Worm (Caenorhabditis elegans) whole organism, mixed stage, embryonic: Measurements from ENCODE around the gene kxd-1.

Experiments
- M03D4.4 ChIP-seq: sonication (generic microtip); optimal IDR thresholded peaks from 2 replicates; lab custom pipeline; 2017; ENCODE audit warnings: mild to moderate bottlenecking, missing genetic modification characterization, missing compliant biosample characterization
- bed-3 ChIP-seq: fragments of 200-800 bp; sonication (Bioruptor generic); optimal IDR thresholded peaks from 3 replicates; lab custom pipeline; 2018; ENCODE audit warnings: mild to moderate bottlenecking, missing genetic modification characterization, moderate library complexity, missing compliant biosample characterization
- blmp-1 ChIP-seq: fragments of 150-350 bp; optimal IDR thresholded peaks from 2 replicates; lab custom pipeline; 2014; ENCODE audit warnings: missing biosample characterization, missing genetic modification characterization
- ceh-39 ChIP-seq: fragments of 150-350 bp; optimal IDR thresholded peaks from 2 replicates; lab custom pipeline; 2014; ENCODE audit warnings: missing biosample characterization, missing genetic modification characterization
- ceh-43 ChIP-seq: fragments of 200-800 bp; sonication (Bioruptor generic); optimal IDR thresholded peaks from 2 replicates; lab custom pipeline; 2018; ENCODE audit warnings: mild to moderate bottlenecking, missing genetic modification characterization, moderate library complexity, missing compliant biosample characterization
- ceh-83 ChIP-seq: fragments of 200-800 bp; sonication (Bioruptor generic); optimal IDR thresholded peaks from 2 replicates; lab custom pipeline; 2018; ENCODE audit warnings: mild to moderate bottlenecking, missing genetic modification characterization, missing compliant biosample characterization
- ces-1 ChIP-seq: fragments of 150-350 bp; optimal IDR thresholded peaks from 2 replicates; lab custom pipeline; 2014; ENCODE audit warnings: missing biosample characterization, missing genetic modification reagents, missing genetic modification characterization
- cnd-1 ChIP-seq: fragments of 200-800 bp; sonication (Bioruptor generic); optimal IDR thresholded peaks from 2 replicates; lab custom pipeline; 2018; ENCODE audit warnings: mild to moderate bottlenecking, missing genetic modification characterization, missing compliant biosample characterization
- drap-1 ChIP-seq: fragments of 200-800 bp; sonication (Bioruptor generic); optimal IDR thresholded peaks from 3 replicates; lab custom pipeline; 2018; ENCODE audit warnings: mild to moderate bottlenecking, missing genetic modification characterization, missing compliant biosample characterization
- elt-1 ChIP-seq: sonication (generic microtip); optimal IDR thresholded peaks from 2 replicates; lab custom pipeline; 2017; ENCODE audit warnings: missing genetic modification characterization, mild to moderate bottlenecking, missing compliant biosample characterization, antibody characterized with exemption, moderate library complexity, borderline replicate concordance; ENCODE audit not compliant: insufficient read depth
- elt-3 ChIP-seq: fragments of 150-350 bp; optimal IDR thresholded peaks from 2 replicates; lab custom pipeline; 2014; ENCODE audit warnings: missing biosample characterization, missing genetic modification characterization
- flh-1 ChIP-seq: fragments of 200-800 bp; sonication (Bioruptor generic); optimal IDR thresholded peaks from 2 replicates; lab custom pipeline; 2018; ENCODE audit warnings: mild to moderate bottlenecking, missing genetic modification characterization, moderate library complexity, missing compliant biosample characterization
- ham-2 ChIP-seq: fragments of 200-800 bp; sonication (Bioruptor generic); optimal IDR thresholded peaks from 2 replicates; lab custom pipeline; 2018; ENCODE audit warnings: mild to moderate bottlenecking, missing genetic modification characterization, missing compliant biosample characterization
- hlh-1 ChIP-seq: fragments of 150-350 bp; optimal IDR thresholded peaks from 2 replicates; lab custom pipeline; 2014; ENCODE audit warnings: missing biosample characterization, missing genetic modification reagents, missing genetic modification characterization
- lin-13 ChIP-seq: fragments of 150-350 bp; optimal IDR thresholded peaks from 2 replicates; lab custom pipeline; 2014; ENCODE audit warnings: missing biosample characterization, missing genetic modification characterization
- lin-32 ChIP-seq: fragments of 200-800 bp; sonication (Bioruptor generic); optimal IDR thresholded peaks from 2 replicates; lab custom pipeline; 2018; ENCODE audit warnings: mild to moderate bottlenecking, missing genetic modification characterization, missing compliant biosample characterization
- lsy-2 ChIP-seq: fragments of 150-350 bp; optimal IDR thresholded peaks from 2 replicates; lab custom pipeline; 2014; ENCODE audit warnings: missing biosample characterization, missing genetic modification characterization
- mab-5 ChIP-seq: fragments of 150-350 bp; optimal IDR thresholded peaks from 2 replicates; lab custom pipeline; 2014; ENCODE audit warnings: missing biosample characterization, missing genetic modification characterization
- mep-1 ChIP-seq: fragments of 150-350 bp; optimal IDR thresholded peaks from 2 replicates; lab custom pipeline; 2017; ENCODE audit warnings: missing biosample characterization, missing genetic modification reagents, missing genetic modification characterization, inconsistent platforms
- mls-2 ChIP-seq: sonication (generic microtip); optimal IDR thresholded peaks from 2 replicates; lab custom pipeline; 2016; ENCODE audit warnings: mild to moderate bottlenecking, missing genetic modification characterization, moderate library complexity, missing compliant biosample characterization
- nhr-12 ChIP-seq: fragments of 150-350 bp; optimal IDR thresholded peaks from 2 replicates; lab custom pipeline; 2014; ENCODE audit warnings: missing biosample characterization, missing genetic modification characterization
- nhr-2 ChIP-seq: fragments of 150-350 bp; optimal IDR thresholded peaks from 2 replicates; lab custom pipeline; 2014; ENCODE audit warnings: missing biosample characterization, missing genetic modification characterization
- nhr-237 ChIP-seq: fragments of 150-350 bp; optimal IDR thresholded peaks from 2 replicates; lab custom pipeline; 2014; ENCODE audit warnings: missing biosample characterization, missing genetic modification characterization
- nhr-28 ChIP-seq: fragments of 150-350 bp; optimal IDR thresholded peaks from 2 replicates; lab custom pipeline; 2014; ENCODE audit warnings: missing biosample characterization, missing genetic modification characterization
- nhr-76 ChIP-seq: sonication (generic microtip); optimal IDR thresholded peaks from 2 replicates; lab custom pipeline; 2017; ENCODE audit warnings: missing biosample characterization, missing genetic modification characterization
- pha-4 ChIP-seq: fragments of 150-350 bp; optimal IDR thresholded peaks from 2 replicates; lab custom pipeline; 2018; ENCODE audit warnings: missing biosample characterization, missing genetic modification reagents, missing genetic modification characterization
- sem-2 ChIP-seq: fragments of 200-800 bp; sonication (Bioruptor generic); optimal IDR thresholded peaks from 2 replicates; lab custom pipeline; 2018; ENCODE audit warnings: mild to moderate bottlenecking, missing genetic modification characterization, missing compliant biosample characterization
- snpc-4 ChIP-seq: fragments of 150-350 bp; optimal IDR thresholded peaks from 2 replicates; lab custom pipeline; 2014; ENCODE audit warnings: missing biosample characterization, missing genetic modification characterization
- sptf-1 ChIP-seq: sonication (generic microtip); optimal IDR thresholded peaks from 2 replicates; lab custom pipeline; 2017; ENCODE audit warnings: mild to moderate bottlenecking, missing genetic modification characterization, moderate library complexity, missing compliant biosample characterization
- tbx-8 ChIP-seq: fragments of 200-800 bp; sonication (Bioruptor generic); optimal IDR thresholded peaks from 2 replicates; lab custom pipeline; 2018; ENCODE audit warnings: mild to moderate bottlenecking, missing genetic modification characterization, moderate library complexity, missing compliant biosample characterization
- unc-120 ChIP-seq: sonication (generic microtip); optimal IDR thresholded peaks from 2 replicates; lab custom pipeline; 2017; ENCODE audit warnings: missing genetic modification characterization, missing compliant biosample characterization; ENCODE audit not compliant: poor library complexity, severe bottlenecking
- unc-39 ChIP-seq: fragments of 150-350 bp; optimal IDR thresholded peaks from 2 replicates; lab custom pipeline; 2014; ENCODE audit warnings: missing biosample characterization, missing genetic modification characterization
- unc-62 ChIP-seq: fragments of 150-350 bp; optimal IDR thresholded peaks from 2 replicates; lab custom pipeline; 2014; ENCODE audit warnings: missing biosample characterization, missing genetic modification reagents, missing genetic modification characterization
- zip-8 ChIP-seq: fragments of 150-350 bp; optimal IDR thresholded peaks from 2 replicates; lab custom pipeline; 2014; ENCODE audit warnings: missing biosample characterization, missing genetic modification characterization
- ztf-11 ChIP-seq: fragments of 150-350 bp; optimal IDR thresholded peaks from 2 replicates; lab custom pipeline; 2014; ENCODE audit warnings: missing biosample characterization, missing genetic modification characterization

kxd-1 gene

DNA sequence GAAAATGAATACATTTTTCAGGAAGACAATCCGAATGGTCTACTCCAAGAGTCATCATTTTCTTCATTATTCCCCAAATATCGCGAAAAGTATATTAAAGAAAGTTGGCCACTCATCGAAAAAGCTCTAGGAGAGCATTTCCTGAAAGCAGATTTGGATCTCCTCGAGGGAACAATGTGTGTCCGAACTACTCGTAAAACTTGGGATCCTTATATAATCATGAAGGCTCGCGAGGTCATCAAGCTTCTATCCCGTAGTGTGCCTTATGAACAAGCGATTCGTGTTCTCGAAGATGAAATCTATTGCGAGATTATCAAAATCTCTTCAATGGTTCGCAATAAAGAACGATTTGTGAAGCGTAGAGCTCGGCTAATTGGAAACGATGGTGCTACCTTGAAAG, 10.3 kb downstream of the kxd-1 start:
- TF ChIP-seq lin-13 (no peak), nhr-76 (tag; lab: Kevin White, UChicago) (no peak), mep-1 (tag; lab: Kevin White, UChicago) (no peak), unc-120 (tag; lab: Kevin White, UChicago) (no peak), ham-2 (no peak), lsy-2 (tag; lab: Kevin White, UChicago) (no peak), M03D4.4 (tag; lab: Kevin White, UChicago) (no peak)

DNA sequence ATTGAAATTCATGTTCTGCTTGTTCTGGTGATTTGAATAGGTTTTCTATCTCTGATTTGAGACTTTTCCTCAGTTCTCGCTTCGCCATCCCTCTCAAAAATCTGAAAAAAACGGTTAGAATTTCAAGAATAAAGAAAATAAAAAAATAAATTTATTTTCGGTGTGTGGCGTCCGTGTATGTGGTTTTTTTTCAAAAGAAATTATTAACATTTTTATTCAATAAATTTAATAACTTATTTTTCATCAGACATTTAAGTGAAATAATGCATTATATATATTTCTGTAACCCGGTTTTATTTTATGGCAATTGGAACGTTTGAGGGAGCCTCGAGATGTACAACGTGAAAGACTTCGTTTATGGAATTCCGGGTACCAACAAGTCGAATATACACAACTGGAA, 13.5 kb downstream of the kxd-1 start, which contains the start of gene C05C8.5:
Gene C05C8.5, minus strand, starts transcription at position 101 of the 400 bp plus-strand sequence.
- TF ChIP-seq ceh-39 (tag; lab: Kevin White, UChicago), result no peak
- no peak for TF ChIP-seq ceh-83 (GFP tag; lab: Kevin White, UChicago)
- TF ChIP-seq sem-2, result no peak
- TF ChIP-seq mab-5, result no peak
- TF ChIP-seq elt-1 (tag; lab: Kevin White, UChicago), result no peak
- TF ChIP-seq drap-1 (GFP tag; lab: Kevin White, UChicago), result no peak
- TF ChIP-seq lsy-2 (tag; lab: Kevin White, UChicago), result no peak
- TF ChIP-seq pha-4 (tag; lab: Kevin White, UChicago), result no peak
- TF ChIP-seq lin-32 (GFP tag; lab: Kevin White, UChicago), result no peak
- no peak for TF ChIP-seq unc-120 (tag; lab: Kevin White, UChicago)
- no peak for TF ChIP-seq ceh-43 (GFP tag; lab: Kevin White, UChicago)
- TF ChIP-seq flh-1 (GFP tag; lab: Kevin White, UChicago), result no peak
- TF ChIP-seq nhr-76 (tag; lab: Kevin White, UChicago), result no peak
- TF ChIP-seq lin-13, result no peak
- TF ChIP-seq ztf-11, result no peak
- TF ChIP-seq elt-3 (tag; lab: Kevin White, UChicago), result no peak
- no peak for TF ChIP-seq sptf-1 (tag; lab: Kevin White, UChicago)
- no peak for TF ChIP-seq M03D4.4 (tag; lab: Kevin White, UChicago)

DNA sequence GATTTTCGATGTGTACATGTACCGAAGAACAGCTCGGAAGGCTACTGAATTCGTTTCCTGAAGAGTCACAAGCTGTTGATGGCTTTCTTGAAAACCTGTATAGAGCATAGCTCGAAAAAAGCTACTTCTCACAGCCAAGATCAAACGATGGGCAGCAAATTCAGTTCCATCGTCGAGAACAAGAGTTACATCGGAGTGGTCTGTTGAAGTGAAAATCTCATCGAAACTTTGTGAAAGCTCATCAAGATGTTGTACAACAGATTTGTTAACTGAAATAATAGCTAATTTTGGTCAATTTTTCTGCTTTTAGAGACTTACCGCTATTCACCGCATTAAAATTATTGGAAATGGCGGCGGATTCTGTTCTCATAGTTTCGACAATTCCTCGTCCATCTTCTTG, 15.4 kb downstream of the kxd-1 start:
- TF ChIP-seq ceh-39 (tag; lab: Kevin White, UChicago), result no peak
- TF ChIP-seq nhr-76 (tag; lab: Kevin White, UChicago), result no peak
- no peak for TF ChIP-seq unc-120 (tag; lab: Kevin White, UChicago)
- TF ChIP-seq zip-8 (tag; lab: Kevin White, UChicago), result no peak
- no peak for TF ChIP-seq M03D4.4 (tag; lab: Kevin White, UChicago)
- TF ChIP-seq nhr-12 (tag; lab: Kevin White, UChicago), result no peak
- no peak for TF ChIP-seq sem-2
- no peak for TF ChIP-seq pha-4 (tag; lab: Kevin White, UChicago)
- no peak for TF ChIP-seq mab-5
- no peak for TF ChIP-seq lsy-2 (tag; lab: Kevin White, UChicago)
- TF ChIP-seq unc-62 (GFP tag; lab: Kevin White, UChicago), result no peak
- TF ChIP-seq ztf-11, result no peak
- TF ChIP-seq ces-1 (GFP tag; lab: Kevin White, UChicago), result no peak
- no peak for TF ChIP-seq lin-13
- no peak for TF ChIP-seq mep-1 (tag; lab: Kevin White, UChicago)
- TF ChIP-seq sptf-1 (tag; lab: Kevin White, UChicago), result no peak
- no peak for TF ChIP-seq mls-2 (tag; lab: Kevin White, UChicago)

DNA sequence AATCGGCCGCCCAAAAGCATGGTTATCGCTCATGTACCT, 15.6 kb downstream of the kxd-1 start, which contains the start of gene hpo-9:
Gene hpo-9, minus strand, starts transcription at position 37 of the 39 bp plus-strand sequence.
- TF ChIP-seq lsy-2 (tag; lab: Kevin White, UChicago), result no peak
- no peak for TF ChIP-seq elt-3 (tag; lab: Kevin White, UChicago)
- no peak for TF ChIP-seq nhr-12 (tag; lab: Kevin White, UChicago)
- no peak for TF ChIP-seq snpc-4
- no peak for TF ChIP-seq drap-1 (GFP tag; lab: Kevin White, UChicago)
- TF ChIP-seq unc-120 (tag; lab: Kevin White, UChicago), result no peak
- TF ChIP-seq nhr-28, result no peak

DNA sequence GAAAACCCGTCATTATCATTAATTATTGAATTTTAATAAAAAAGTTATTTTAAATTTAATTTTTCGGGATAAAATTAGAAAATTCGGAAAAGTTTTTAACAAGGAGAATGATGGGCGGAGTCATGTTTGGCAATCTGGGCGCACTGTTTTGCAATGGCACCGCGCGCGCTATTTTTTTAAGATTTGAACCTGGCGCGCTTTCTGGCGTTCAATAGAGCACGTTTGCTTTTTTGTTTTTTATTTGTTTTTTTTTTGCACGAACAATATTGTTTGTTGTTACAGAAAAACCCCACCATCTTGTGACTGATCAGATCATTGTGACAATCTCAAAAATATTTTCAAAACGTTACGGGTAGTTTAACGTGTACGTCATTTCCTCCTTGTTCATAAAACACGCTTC, 15.9 kb downstream of the kxd-1 start, which contains the start of gene hyls-1:
Gene hyls-1, plus strand, starts transcription at position 249 of the 400 bp plus-strand sequence.
- TF ChIP-seq tbx-8 (GFP tag; lab: Kevin White, UChicago) (no peak), ceh-83 (GFP tag; lab: Kevin White, UChicago) (no peak), nhr-2 (tag; lab: Kevin White, UChicago) (peak; percentile 9), snpc-4 (no peak), unc-120 (tag; lab: Kevin White, UChicago) (peak; percentile 93), mab-5 (peak; percentile 10), elt-1 (tag; lab: Kevin White, UChicago) (no peak), lin-13 (peak; percentile 33), unc-62 (GFP tag; lab: Kevin White, UChicago) (no peak), sptf-1 (tag; lab: Kevin White, UChicago) (no peak), sem-2 (no peak), nhr-76 (tag; lab: Kevin White, UChicago) (no peak), bed-3 (GFP tag; lab: Kevin White, UChicago) (no peak), elt-3 (tag; lab: Kevin White, UChicago) (no peak), nhr-28 (no peak), zip-8 (tag; lab: Kevin White, UChicago) (no peak), hlh-1 (peak; percentile 21), drap-1 (GFP tag; lab: Kevin White, UChicago) (no peak), M03D4.4 (tag; lab: Kevin White, UChicago) (no peak), ceh-39 (tag; lab: Kevin White, UChicago) (peak; percentile 62), lin-32 (GFP tag; lab: Kevin White, UChicago) (no peak), nhr-237 (peak; percentile 82), mep-1 (tag; lab: Kevin White, UChicago) (peak; percentile 64), ham-2 (no peak), lsy-2 (tag; lab: Kevin White, UChicago) (peak; percentile 76), ceh-43 (GFP tag; lab: Kevin White, UChicago) (no peak), flh-1 (GFP tag; lab: Kevin White, UChicago) (no peak), unc-39 (tag; lab: Kevin White, UChicago) (no peak), pha-4 (tag; lab: Kevin White, UChicago) (peak; percentile 42), nhr-12 (tag; lab: Kevin White, UChicago) (no peak), ztf-11 (no peak), ces-1 (GFP tag; lab: Kevin White, UChicago) (peak; percentile 73), blmp-1 (tag; lab: Kevin White, UChicago) (no peak), cnd-1 (tag; lab: Kevin White, UChicago) (no peak), mls-2 (tag; lab: Kevin White, UChicago) (no peak)
